Fruit fly (Drosophila melanogaster): ENCODE results near the gene CG9215.

Gene CG9215

dm6 chrX:15554256-15554678 lies 28.4 kb downstream of the CG9215 start, which contains the start of gene Ac13E (continued):
- TF ChIP-seq lov (optimal IDR thresholded peaks at IDR 0.05) (no peak), lov (GFP tag; IDR thresholded peaks at IDR 0.05) (0 out of 3 replicates have a peak, but pooled peaks have one; percentile 29), Med (GFP tag) (peak; percentile 98), gce (GFP tag; IDR thresholded peaks at IDR 0.05) (0 out of 3 replicates have a peak, but pooled peaks have one; percentile 69), CG18764 (GFP tag; optimal IDR thresholded peaks at IDR 0.05) (peak; percentile 82), Sry-δ (GFP tag; optimal IDR thresholded peaks at IDR 0.05) (peak; percentile 9), vvl (GFP tag; IDR thresholded peaks at IDR 0.05) (peak; percentile 91), Dip2 (GFP tag; IDR thresholded peaks at IDR 0.05) (no peak), disco-r (GFP tag; optimal IDR thresholded peaks at IDR 0.05) (peak; percentile 70), trh (GFP tag; optimal IDR thresholded peaks at IDR 0.05) (peak; percentile 71), Gug (GFP tag; IDR thresholded peaks at IDR 0.05) (peak; percentile 84), CG11093 (GFP tag; IDR thresholded peaks at IDR 0.05) (peak; percentile 83), trem (tag; optimal IDR thresholded peaks at IDR 0.05) (peak; percentile 83), run (tag; optimal IDR thresholded peaks at IDR 0.05) (peak; percentile 80), klu (GFP tag; IDR thresholded peaks at IDR 0.05) (peak; percentile 73; the same call in 1 of the 2 replicates), Ptx1 (GFP tag; IDR thresholded peaks at IDR 0.05) (peak; percentile 89), CG10959 (GFP tag; IDR thresholded peaks at IDR 0.05) (peak; percentile 76), NFAT (GFP tag; IDR thresholded peaks at IDR 0.05) (peak; percentile 78), Vsx1 (GFP tag; optimal IDR thresholded peaks at IDR 0.05) (peak; percentile 74), sim (GFP tag; IDR thresholded peaks at IDR 0.05) (peak; percentile 75), fd96Cb (tag; optimal IDR thresholded peaks at IDR 0.05) (peak; percentile 90), Hsf (GFP tag; optimal IDR thresholded peaks at IDR 0.05) (peak; percentile 87), CG31441 (GFP tag; IDR thresholded peaks at IDR 0.05) (peak; percentile 93), ssp (GFP tag; IDR thresholded peaks at IDR 0.05) (peak; percentile 67), CG6272 (GFP tag; IDR thresholded peaks at IDR 0.05) (peak; percentile 85), pita (GFP tag; optimal IDR thresholded peaks at IDR 0.05) (no peak), Adf1 (GFP tag; IDR thresholded peaks at IDR 0.05) (peak; percentile 70), TFAM (GFP tag; optimal IDR thresholded peaks at IDR 0.05) (peak; percentile 69), Dll (GFP tag; IDR thresholded peaks at IDR 0.05; ENCODE audit: partially characterized antibody) (peak; percentile 63; the same call in 1 of the 4 replicates), Awh (GFP tag; IDR thresholded peaks at IDR 0.05) (peak; percentile 80), tgo (GFP tag; IDR thresholded peaks at IDR 0.05) (peak; percentile 90), Pdp1 (GFP tag; optimal IDR thresholded peaks at IDR 0.05) (peak; percentile 81 to 88), sens-2 (GFP tag; IDR thresholded peaks at IDR 0.05) (peak; percentile 80; the same call in 1 of the 2 replicates), CG34376 (GFP tag; optimal IDR thresholded peaks at IDR 0.05) (peak; percentile 93), Dp (GFP tag; optimal IDR thresholded peaks at IDR 0.05) (no peak), repo (GFP tag; optimal IDR thresholded peaks at IDR 0.05) (peak; percentile 52), gem (tag; optimal IDR thresholded peaks at IDR 0.05) (peak; percentile 94), aop (GFP tag; IDR thresholded peaks at IDR 0.05) (0 out of 2 replicates have a peak, but pooled peaks have one; percentile 22), B-H1 (GFP tag; IDR thresholded peaks at IDR 0.05) (peak; percentile 70), abd-A (tag; optimal IDR thresholded peaks at IDR 0.05) (no peak), cad (GFP tag; optimal IDR thresholded peaks at IDR 0.05) (no peak), CG3281 (GFP tag; optimal IDR thresholded peaks at IDR 0.05) (peak; percentile 93), CG1024 (GFP tag; IDR thresholded peaks at IDR 0.05) (peak; percentile 59), CG12744 (GFP tag; optimal IDR thresholded peaks at IDR 0.05) (peak; percentile 78), zf30C (GFP tag; optimal IDR thresholded peaks at IDR 0.05) (no peak), Hmx (GFP tag; optimal IDR thresholded peaks at IDR 0.05) (peak; percentile 60), CG4328 (GFP tag; optimal IDR thresholded peaks at IDR 0.05) (peak; percentile 83), Poxn (GFP tag; IDR thresholded peaks at IDR 0.05) (peak; percentile 38; the same call in 1 of the 2 replicates), dati (GFP tag; IDR thresholded peaks at IDR 0.05) (peak; percentile 45; the same call in 1 of the 2 replicates), CG18476 (GFP tag; optimal IDR thresholded peaks at IDR 0.05) (peak; percentile 87), CG11504 (tag; optimal IDR thresholded peaks at IDR 0.05) (peak; percentile 92), Antp (GFP tag; optimal IDR thresholded peaks at IDR 0.05) (peak; percentile 80)

Measured in whole organism, embryonic.